Fruit fly (Drosophila melanogaster): ENCODE results near the gene AstA-R2.
"Not testable (repeated sequence)": the region's sequence is repeated elsewhere in the genome, so short reads cannot be mapped to it uniquely, and the experiment has no call there.

DNA sequence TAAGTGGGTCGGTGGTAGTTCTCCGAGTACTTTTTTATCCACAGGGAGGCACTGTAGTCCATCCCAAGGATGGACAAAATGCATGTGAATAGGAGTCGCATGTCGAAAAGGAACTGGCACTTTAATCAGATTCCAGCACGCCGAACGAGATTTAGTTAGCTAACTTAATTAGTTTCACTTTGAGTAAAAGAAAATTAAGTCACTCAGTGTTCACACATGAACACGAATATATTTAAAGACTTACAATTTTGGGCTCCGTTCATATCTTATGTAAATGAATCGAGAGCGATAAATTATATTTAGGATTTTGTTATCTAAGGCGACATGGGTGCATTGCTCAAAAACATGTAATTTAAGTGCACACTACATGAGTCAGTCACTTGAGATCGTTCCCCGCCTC, 13.6 kb upstream of the AstA-R2 start, which contains the start of gene aqrs:
- TF ChIP-seq D1 (tag; optimal IDR thresholded peaks at IDR 0.05); CG8159 (tag; optimal IDR thresholded peaks at IDR 0.05); Pif1A (GFP tag; optimal IDR thresholded peaks at IDR 0.05); fd96Ca (GFP tag; IDR thresholded peaks at IDR 0.05); CG15710 (tag; optimal IDR thresholded peaks at IDR 0.05); CG14655 (GFP tag; optimal IDR thresholded peaks at IDR 0.05); rn (GFP tag; IDR thresholded peaks at IDR 0.05); Snoo (tag; optimal IDR thresholded peaks at IDR 0.05); EcR (GFP tag; optimal IDR thresholded peaks at IDR 0.05); gl (tag; optimal IDR thresholded peaks at IDR 0.05); CG13204 (GFP tag; optimal IDR thresholded peaks at IDR 0.05); CG8301 (tag; optimal IDR thresholded peaks at IDR 0.05); CG4496 (GFP tag; IDR thresholded peaks at IDR 0.05): not testable (repeated sequence)

Data from whole organism, pupa.